Worm (Caenorhabditis elegans) whole organism, L4 larva: ENCODE measurements around the gene F28C6.9.

Experiments
- D1046.2 ChIP-seq: fragments of 200-800 bp; sonication (Bioruptor generic); IDR thresholded peaks from 2 replicates; pipeline ENCODE4 v1.3.6; 2022; ENCODE audit warnings: missing genetic modification characterization, missing compliant biosample characterization
- F10B5.3 ChIP-seq: sonication (generic microtip); optimal IDR thresholded peaks from 2 replicates; lab custom pipeline; 2016; ENCODE audit warnings: mild to moderate bottlenecking, missing genetic modification characterization, missing compliant biosample characterization
- F26F4.8 ChIP-seq: fragments of 200-800 bp; sonication (Bioruptor generic); conservative IDR thresholded peaks from 2 replicates; pipeline ENCODE4 v1.3.6; 2022; ENCODE audit warnings: missing genetic modification characterization, missing compliant biosample characterization
- F37D6.2 ChIP-seq: sonication (generic microtip); optimal IDR thresholded peaks from 2 replicates; lab custom pipeline; 2016; ENCODE audit warnings: mild to moderate bottlenecking, missing genetic modification characterization, missing compliant biosample characterization
- F49E8.2 ChIP-seq: sonication (generic microtip); optimal IDR thresholded peaks from 2 replicates; lab custom pipeline; 2016; ENCODE audit warnings: missing compliant biosample characterization, mild to moderate bottlenecking, missing genetic modification characterization, borderline replicate concordance
- R02D3.7 ChIP-seq: fragments of 150-350 bp; sonication (generic microtip); optimal IDR thresholded peaks from 3 replicates; lab custom pipeline; 2014; ENCODE audit warnings: missing biosample characterization, missing genetic modification characterization
- T26A8.4 ChIP-seq: fragments of 200-800 bp; sonication (Bioruptor generic); IDR thresholded peaks from 2 replicates; pipeline ENCODE4 v1.3.6; 2022; ENCODE audit warnings: missing genetic modification characterization, missing compliant biosample characterization
- Y48G9A.11 ChIP-seq: fragments of 200-800 bp; sonication (Bioruptor generic); IDR thresholded peaks from 2 replicates; pipeline ENCODE4 v1.3.6; 2022; ENCODE audit warnings: missing genetic modification reagents, missing genetic modification characterization, missing compliant biosample characterization
- Y75B8A.6 ChIP-seq: fragments of 200-800 bp; sonication (Bioruptor generic); IDR thresholded peaks from 2 replicates; pipeline ENCODE4 v1.3.6; 2022; ENCODE audit warnings: missing genetic modification reagents, missing genetic modification characterization, missing compliant biosample characterization
- ZK546.5 ChIP-seq, 2 experiments: sonication (generic microtip); optimal IDR thresholded peaks; 2 replicates each; lab custom pipeline; 2017; ENCODE audit warnings: missing biosample characterization in 2 of 2, missing genetic modification characterization in 2 of 2
- aha-1 ChIP-seq: fragments of 150-350 bp; peaks from one replicate; lab custom pipeline; 2014; ENCODE audit warnings: missing biosample characterization, missing genetic modification characterization
- aly-2 ChIP-seq: sonication (generic microtip); optimal IDR thresholded peaks from 2 replicates; lab custom pipeline; 2018; ENCODE audit warnings: missing biosample characterization, missing genetic modification characterization
- ceh-32 ChIP-seq: sonication (generic microtip); optimal IDR thresholded peaks from 2 replicates; lab custom pipeline; 2016; ENCODE audit warnings: mild to moderate bottlenecking, missing genetic modification characterization, missing compliant biosample characterization; ENCODE audit not compliant: poor library complexity
- ceh-44 ChIP-seq: fragments of 200-800 bp; sonication (Bioruptor generic); IDR thresholded peaks from 2 replicates; pipeline ENCODE4 v1.3.6; 2022; ENCODE audit warnings: missing genetic modification reagents, missing genetic modification characterization, missing compliant biosample characterization
- ceh-62 ChIP-seq: sonication (generic microtip); optimal IDR thresholded peaks from 2 replicates; lab custom pipeline; 2017; ENCODE audit warnings: missing biosample characterization, missing genetic modification characterization
- ceh-82 ChIP-seq: sonication (generic microtip); optimal IDR thresholded peaks from 2 replicates; lab custom pipeline; 2017; ENCODE audit warnings: missing biosample characterization, missing genetic modification characterization
- ctbp-1 ChIP-seq: fragments of 200-800 bp; sonication (Bioruptor generic); IDR thresholded peaks from 2 replicates; pipeline ENCODE4 v1.3.6; 2022; ENCODE audit warnings: missing genetic modification reagents, missing genetic modification characterization, missing compliant biosample characterization
- daf-16 ChIP-seq, 3 experiments: sonication (generic microtip); optimal IDR thresholded peaks; 2 replicates each; lab custom pipeline; 2016 to 2017; ENCODE audit warnings: missing genetic modification characterization in 3 of 3, missing genetic modification reagents in 3 of 3, mild to moderate bottlenecking in 2 of 3, missing compliant biosample characterization in 2 of 3, missing biosample characterization in 1 of 3, moderate library complexity in 1 of 3
- daf-8 ChIP-seq: fragments of 200-800 bp; sonication (Bioruptor generic); IDR thresholded peaks from 2 replicates; pipeline ENCODE4 v1.3.6; 2022; ENCODE audit warnings: missing genetic modification characterization, missing compliant biosample characterization
- dmd-6 ChIP-seq: fragments of 200-800 bp; sonication (Bioruptor generic); IDR thresholded peaks from 2 replicates; pipeline ENCODE4 v1.3.6; 2022; ENCODE audit warnings: missing genetic modification reagents, missing genetic modification characterization, missing compliant biosample characterization
- dmd-9 ChIP-seq: fragments of 200-800 bp; sonication (Bioruptor generic); IDR thresholded peaks from 2 replicates; pipeline ENCODE4 v1.3.6; 2022; ENCODE audit warnings: missing genetic modification reagents, missing genetic modification characterization, missing compliant biosample characterization
- dpl-1 ChIP-seq: fragments of 150-350 bp; optimal IDR thresholded peaks from 2 replicates; lab custom pipeline; 2014; ENCODE audit warnings: missing biosample characterization, missing genetic modification reagents, missing genetic modification characterization
- egl-43 ChIP-seq: fragments of 200-800 bp; sonication (Bioruptor generic); IDR thresholded peaks from 2 replicates; pipeline ENCODE4 v1.3.6; 2022; ENCODE audit warnings: missing genetic modification reagents, missing genetic modification characterization, missing compliant biosample characterization
- fos-1 ChIP-seq: fragments of 150-350 bp; optimal IDR thresholded peaks from 2 replicates; lab custom pipeline; 2014; ENCODE audit warnings: missing biosample characterization, missing genetic modification characterization
- gei-8 ChIP-seq: fragments of 200-800 bp; sonication (Bioruptor generic); optimal IDR thresholded peaks from 2 replicates; lab custom pipeline; 2018; ENCODE audit warnings: mild to moderate bottlenecking, missing genetic modification characterization, missing compliant biosample characterization
- hif-1 ChIP-seq, 2 experiments: sonication (generic microtip); optimal IDR thresholded peaks; 2 replicates each; lab custom pipeline; 2016 to 2017; ENCODE audit warnings: missing compliant biosample characterization in 2 of 2, missing genetic modification characterization in 2 of 2, missing genetic modification reagents in 2 of 2, missing genotype in 2 of 2, mild to moderate bottlenecking in 1 of 2
- hmg-1.1 ChIP-seq: fragments of 200-800 bp; sonication (Bioruptor generic); IDR thresholded peaks from 2 replicates; pipeline ENCODE4 v1.3.6; 2022; ENCODE audit warnings: missing genetic modification reagents, missing genetic modification characterization, missing compliant biosample characterization
- lin-38 ChIP-seq: fragments of 200-800 bp; sonication (Bioruptor generic); IDR thresholded peaks from 2 replicates; pipeline ENCODE4 v1.3.6; 2022; ENCODE audit warnings: missing genetic modification reagents, missing genetic modification characterization, missing compliant biosample characterization
- madf-5 ChIP-seq, 2 experiments: fragments of 200-800 bp; sonication (Bioruptor generic); IDR thresholded peaks; 2 replicates each; pipeline ENCODE4 v1.3.6; 2022; ENCODE audit warnings: missing compliant biosample characterization in 2 of 2, missing genetic modification characterization in 2 of 2
- madf-9 ChIP-seq: fragments of 200-800 bp; sonication (Bioruptor generic); conservative IDR thresholded peaks from 2 replicates; pipeline ENCODE4 v1.3.6; 2022; ENCODE audit warnings: missing genetic modification reagents, missing genetic modification characterization, missing compliant biosample characterization
- mep-1 ChIP-seq: fragments of 150-350 bp; sonication (generic microtip); optimal IDR thresholded peaks from 3 replicates; lab custom pipeline; 2014; ENCODE audit warnings: missing biosample characterization, missing genetic modification characterization
- mxl-2 ChIP-seq: fragments of 200-800 bp; sonication (Bioruptor generic); conservative IDR thresholded peaks from 2 replicates; pipeline ENCODE4 v1.3.6; 2022; ENCODE audit warnings: missing genetic modification reagents, missing genetic modification characterization, missing compliant biosample characterization
- nhr-102 ChIP-seq: sonication (generic microtip); optimal IDR thresholded peaks from 2 replicates; lab custom pipeline; 2016; ENCODE audit warnings: mild to moderate bottlenecking, missing genetic modification characterization, moderate library complexity, missing compliant biosample characterization
- nhr-41 ChIP-seq: fragments of 200-800 bp; sonication (Bioruptor generic); IDR thresholded peaks from 2 replicates; pipeline ENCODE4 v1.3.6; 2022; ENCODE audit warnings: missing genetic modification reagents, missing genetic modification characterization, missing compliant biosample characterization
- nhr-42 ChIP-seq: fragments of 200-800 bp; sonication (Bioruptor generic); IDR thresholded peaks from 2 replicates; pipeline ENCODE4 v1.3.6; 2022; ENCODE audit warnings: missing genetic modification characterization, missing compliant biosample characterization
- nhr-48 ChIP-seq: sonication (generic microtip); optimal IDR thresholded peaks from 2 replicates; lab custom pipeline; 2016; ENCODE audit warnings: mild to moderate bottlenecking, missing genetic modification characterization, missing compliant biosample characterization
- nhr-76 ChIP-seq: fragments of 150-350 bp; optimal IDR thresholded peaks from 2 replicates; lab custom pipeline; 2014; ENCODE audit warnings: missing biosample characterization, missing genetic modification characterization
- pha-4 ChIP-seq, 2 experiments: fragments of 150-350 bp in 1 of 2; fragments of 200-800 bp in 1 of 2; sonication (Bioruptor generic) in 1 of 2; IDR thresholded peaks in 1 of 2; optimal IDR thresholded peaks in 1 of 2; 2 replicates each; pipeline versions ENCODE4 v1.3.6 to Lab custom; 2014 to 2022; ENCODE audit warnings: missing genetic modification characterization in 2 of 2, missing genetic modification reagents in 2 of 2, missing biosample characterization in 1 of 2, missing compliant biosample characterization in 1 of 2
- php-3 ChIP-seq: fragments of 200-800 bp; sonication (Bioruptor generic); IDR thresholded peaks from 2 replicates; pipeline ENCODE4 v1.3.6; 2022; ENCODE audit warnings: missing genetic modification reagents, missing genetic modification characterization, missing compliant biosample characterization
- pqm-1 ChIP-seq: sonication (generic microtip); optimal IDR thresholded peaks from 2 replicates; lab custom pipeline; 2017; ENCODE audit warnings: missing biosample characterization, missing genetic modification characterization
- rbr-2 ChIP-seq: sonication (generic microtip); optimal IDR thresholded peaks from 2 replicates; lab custom pipeline; 2016; ENCODE audit warnings: missing genotype, missing genetic modification characterization, missing compliant biosample characterization
- skn-1 ChIP-seq: fragments of 150-350 bp; optimal IDR thresholded peaks from 2 replicates; lab custom pipeline; 2014; ENCODE audit warnings: missing biosample characterization, missing genetic modification characterization
- spr-1 ChIP-seq: sonication (generic microtip); optimal IDR thresholded peaks from 2 replicates; lab custom pipeline; 2016; ENCODE audit warnings: mild to moderate bottlenecking, missing genetic modification characterization, missing compliant biosample characterization
- tra-1 ChIP-seq: fragments of 200-800 bp; sonication (Bioruptor generic); IDR thresholded peaks from 2 replicates; pipeline ENCODE4 v1.3.6; 2022; ENCODE audit warnings: missing genetic modification reagents, missing genetic modification characterization, missing compliant biosample characterization
- vab-7 ChIP-seq: fragments of 200-800 bp; sonication (Bioruptor generic); IDR thresholded peaks from 2 replicates; pipeline ENCODE4 v1.3.6; 2022; ENCODE audit warnings: missing genetic modification reagents, missing genetic modification characterization, missing compliant biosample characterization
- ztf-11 ChIP-seq: fragments of 150-350 bp; optimal IDR thresholded peaks from 2 replicates; lab custom pipeline; 2014; ENCODE audit warnings: missing biosample characterization, missing genetic modification characterization
- ztf-7 ChIP-seq: fragments of 150-350 bp; optimal IDR thresholded peaks from 2 replicates; lab custom pipeline; 2014; ENCODE audit warnings: missing biosample characterization, missing genetic modification characterization

Gene F28C6.9

DNA sequence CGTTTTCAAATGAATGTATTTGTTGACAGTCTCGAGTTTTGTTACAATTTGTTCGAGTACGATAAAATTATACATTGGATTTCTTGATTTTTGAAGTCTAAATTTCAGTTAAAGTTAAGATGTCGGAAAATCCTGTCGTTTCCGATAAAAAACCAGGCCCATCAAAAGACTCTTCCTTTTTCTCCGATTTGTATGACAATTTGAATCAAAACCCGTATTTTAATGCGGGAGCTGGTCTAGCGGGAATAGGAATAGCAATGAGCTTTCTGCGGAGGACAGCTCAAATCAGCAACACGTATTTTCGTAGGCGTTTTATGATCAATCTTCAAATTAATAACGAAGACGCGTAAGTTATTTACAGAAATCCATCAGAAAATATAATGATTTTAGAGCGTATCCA, 39.0 kb downstream of the F28C6.9 start, which contains the start of gene bcs-1 (continued):
- TF ChIP-seq F26F4.8, result no peak
- no peak for TF ChIP-seq spr-1 (tag; lab: Kevin White, UChicago)
- peak; percentile 49; the same call in 1 of the 2 replicates for TF ChIP-seq lin-38 (GFP tag; lab: Robert Waterston, UW)
- TF ChIP-seq rbr-2 (tag; lab: Kevin White, UChicago), result no peak
- no peak for TF ChIP-seq daf-16 (GFP tag; optimal IDR thresholded peaks at IDR 0.05; lab: Kevin White, UChicago)
- TF ChIP-seq daf-16 (tag; optimal IDR thresholded peaks at IDR 0.05; lab: Kevin White, UChicago), result peak; percentile 14
- TF ChIP-seq F37D6.2 (tag; lab: Kevin White, UChicago), result no peak
- no peak for TF ChIP-seq R02D3.7 (tag; lab: Kevin White, UChicago)
- no peak for TF ChIP-seq F10B5.3 (tag; lab: Kevin White, UChicago)
- TF ChIP-seq php-3, result no peak
- no peak for TF ChIP-seq ceh-44 (GFP tag; lab: Robert Waterston, UW)
- no peak for TF ChIP-seq nhr-76 (tag; lab: Kevin White, UChicago)
- no peak for TF ChIP-seq aha-1 (tag; lab: Kevin White, UChicago)
- TF ChIP-seq aly-2 (tag; lab: Kevin White, UChicago), result no peak
- 0 out of 2 replicates have a peak, but pooled peaks have one; percentile 7 for TF ChIP-seq Y48G9A.11 (GFP tag; lab: Robert Waterston, UW)
- no peak for TF ChIP-seq dmd-6 (GFP tag; lab: Robert Waterston, UW)
- TF ChIP-seq hif-1 (tag; optimal IDR thresholded peaks at IDR 0.05; lab: Kevin White, UChicago), result no peak
- TF ChIP-seq F49E8.2, result peak; percentile 39

DNA sequence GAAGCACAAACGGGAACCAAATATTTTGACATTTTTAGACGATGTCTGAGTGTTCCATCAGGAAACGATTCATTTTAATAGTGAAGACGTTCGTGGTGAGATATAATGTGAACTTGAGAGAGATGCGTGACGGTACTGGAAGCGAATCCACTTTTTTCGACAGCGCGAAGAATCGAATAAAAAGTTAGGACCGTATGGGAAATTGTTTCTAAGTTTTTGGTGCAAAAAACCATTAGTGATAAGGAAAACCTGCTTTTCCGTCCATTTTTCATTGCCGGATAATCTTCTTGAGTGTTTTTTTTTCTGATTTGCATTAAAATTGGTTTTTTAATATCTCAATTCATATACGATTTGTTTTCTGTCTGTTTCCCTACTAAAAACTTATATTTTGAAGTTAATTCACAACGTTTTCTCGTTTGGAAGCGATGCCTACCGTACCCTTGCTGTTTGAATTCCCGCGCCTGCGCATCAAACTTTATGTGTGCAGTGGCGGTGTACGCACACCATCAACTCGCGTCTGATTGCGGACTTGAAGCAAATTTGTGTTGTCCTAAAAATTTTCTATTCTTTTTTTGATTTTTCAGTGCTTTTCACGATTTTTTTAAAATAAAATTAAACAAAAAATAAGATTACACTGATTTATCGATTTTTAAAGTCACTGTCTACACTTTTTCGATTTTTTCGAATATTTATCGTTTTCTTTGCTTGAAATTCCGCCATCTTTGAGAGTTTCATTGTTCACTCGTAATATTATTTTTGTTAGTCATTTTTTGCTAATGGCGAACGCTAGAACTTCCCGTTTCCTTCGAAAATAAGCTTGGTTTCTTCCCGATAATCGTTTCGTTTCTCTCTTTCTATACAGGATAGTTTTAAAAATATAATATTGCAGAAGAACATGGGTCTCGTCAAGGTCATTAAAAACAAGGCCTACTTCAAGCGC, 40.7 kb downstream of the F28C6.9 start, which contains the start of the genes col-38 and rpl-5:
TSS of gene col-38 (minus strand) at position 51 of the 940 bp plus-strand sequence.
TSS of gene rpl-5 (plus strand) at position 890 of the 940 bp plus-strand sequence.
- TF ChIP-seq daf-8 (GFP tag; lab: Robert Waterston, UW) (no peak), daf-16 (GFP tag; optimal IDR thresholded peaks at IDR 0.05; lab: Kevin White, UChicago) (no peak), daf-16 (tag; optimal IDR thresholded peaks at IDR 0.05; lab: Kevin White, UChicago) (peak; percentile 79), madf-9 (GFP tag; lab: Robert Waterston, UW) (no peak), fos-1 (no peak), vab-7 (GFP tag; lab: Robert Waterston, UW) (no peak), nhr-48 (tag; lab: Kevin White, UChicago) (peak; percentile 55), D1046.2 (no peak), mxl-2 (no peak), pqm-1 (no peak), egl-43 (GFP tag; lab: Robert Waterston, UW) (no peak), nhr-76 (tag; lab: Kevin White, UChicago) (no peak), skn-1 (no peak), pha-4 (GFP tag; IDR thresholded peaks at IDR 0.05; lab: Robert Waterston, UW) (no peak), pha-4 (tag; optimal IDR thresholded peaks at IDR 0.05; lab: Kevin White, UChicago) (peak; percentile 84), gei-8 (GFP tag; lab: Kevin White, UChicago) (no peak), dpl-1 (GFP tag; lab: Kevin White, UChicago) (peak; percentile 96), nhr-41 (GFP tag; lab: Robert Waterston, UW) (no peak), ceh-32 (tag; lab: Kevin White, UChicago) (no peak), ceh-62 (tag; lab: Kevin White, UChicago) (no peak), ctbp-1 (no peak), F26F4.8 (no peak), mep-1 (tag; lab: Kevin White, UChicago) (peak; percentile 92), nhr-102 (peak; percentile 66), ZK546.5 (tag; optimal IDR thresholded peaks at IDR 0.05; lab: Kevin White, UChicago) (peak; percentile 26 to 93), ceh-82 (tag; lab: Kevin White, UChicago) (no peak), dmd-9 (no peak), ztf-7 (tag; lab: Kevin White, UChicago) (no peak), nhr-42 (GFP tag; lab: Robert Waterston, UW) (peak; percentile 23; the same call in 1 of the 2 replicates), aha-1 (tag; lab: Kevin White, UChicago) (peak; percentile 97), ztf-11 (tag; lab: Kevin White, UChicago) (no peak), Y75B8A.6 (GFP tag; lab: Robert Waterston, UW) (no peak), T26A8.4 (GFP tag; lab: Robert Waterston, UW) (peak; percentile 69), tra-1 (GFP tag; lab: Robert Waterston, UW) (no peak), hmg-1.1 (GFP tag; lab: Robert Waterston, UW) (peak; percentile 79), madf-5 (GFP tag; IDR thresholded peaks at IDR 0.05; lab: Robert Waterston, UW) (no peak)
